Worm (Caenorhabditis elegans) whole organism, late embryonic: ENCODE data around the gene sre-16.

ENCODE experiments used
- C08G9.2 ChIP-seq: sonication (generic microtip); optimal IDR thresholded peaks from 2 replicates; lab custom pipeline; 2016; ENCODE audit warnings: mild to moderate bottlenecking, missing genetic modification characterization, moderate library complexity, missing compliant biosample characterization
- C38D4.7 ChIP-seq: fragments of 200-800 bp; sonication (Bioruptor generic); optimal IDR thresholded peaks from 2 replicates; lab custom pipeline; 2018; ENCODE audit warnings: mild to moderate bottlenecking, missing genetic modification characterization, moderate library complexity, missing compliant biosample characterization
- F13H6.1 ChIP-seq: sonication (generic microtip); optimal IDR thresholded peaks from 2 replicates; lab custom pipeline; 2016; ENCODE audit warnings: missing genetic modification characterization, missing compliant biosample characterization
- K02D7.2 ChIP-seq: sonication (generic microtip); optimal IDR thresholded peaks from 2 replicates; lab custom pipeline; 2017; ENCODE audit warnings: mild to moderate bottlenecking, missing genetic modification characterization, missing compliant biosample characterization
- K09A11.1 ChIP-seq: sonication (generic microtip); optimal IDR thresholded peaks from 2 replicates; lab custom pipeline; 2017; ENCODE audit warnings: antibody characterized with exemption, mild to moderate bottlenecking, missing genetic modification characterization, missing compliant biosample characterization; ENCODE audit not compliant: insufficient read depth
- T23F11.4 ChIP-seq: fragments of 200-800 bp; sonication (Bioruptor generic); optimal IDR thresholded peaks from 2 replicates; lab custom pipeline; 2018; ENCODE audit warnings: mild to moderate bottlenecking, missing genetic modification characterization, missing compliant biosample characterization
- Y22D7AL.16 ChIP-seq: sonication (generic microtip); optimal IDR thresholded peaks from 2 replicates; lab custom pipeline; 2016; ENCODE audit warnings: missing genetic modification characterization, missing compliant biosample characterization
- ahr-1 ChIP-seq: sonication (generic microtip); optimal IDR thresholded peaks from 2 replicates; lab custom pipeline; 2016; ENCODE audit warnings: missing genetic modification characterization, missing compliant biosample characterization
- ceh-14 ChIP-seq: sonication (generic microtip); optimal IDR thresholded peaks from 2 replicates; lab custom pipeline; 2016; ENCODE audit warnings: missing genotype, missing genetic modification characterization, missing compliant biosample characterization
- ceh-19 ChIP-seq: fragments of 200-800 bp; sonication (Bioruptor generic); optimal IDR thresholded peaks from 2 replicates; lab custom pipeline; 2018; ENCODE audit warnings: mild to moderate bottlenecking, missing genetic modification characterization, missing compliant biosample characterization
- ceh-22 ChIP-seq: sonication (generic microtip); optimal IDR thresholded peaks from 2 replicates; lab custom pipeline; 2017; ENCODE audit warnings: missing biosample characterization, missing genetic modification characterization
- ceh-24 ChIP-seq: sonication (generic microtip); optimal IDR thresholded peaks from 2 replicates; lab custom pipeline; 2016; ENCODE audit warnings: mild to moderate bottlenecking, missing genetic modification characterization, missing compliant biosample characterization
- ceh-30 ChIP-seq: fragments of 150-350 bp; optimal IDR thresholded peaks from 2 replicates; lab custom pipeline; 2014; ENCODE audit warnings: missing biosample characterization, missing genetic modification characterization
- ceh-31 ChIP-seq: sonication (generic microtip); optimal IDR thresholded peaks from 2 replicates; lab custom pipeline; 2016; ENCODE audit warnings: missing genetic modification characterization, missing compliant biosample characterization
- ceh-34 ChIP-seq: sonication (generic microtip); optimal IDR thresholded peaks from 2 replicates; lab custom pipeline; 2016; ENCODE audit warnings: mild to moderate bottlenecking, missing genetic modification characterization, missing compliant biosample characterization
- ceh-45 ChIP-seq: fragments of 200-800 bp; sonication (Bioruptor generic); IDR thresholded peaks from 2 replicates; pipeline ENCODE4 v1.3.6; 2022; ENCODE audit warnings: missing genetic modification reagents, missing genetic modification characterization, missing compliant biosample characterization
- ceh-6 ChIP-seq: fragments of 200-800 bp; sonication (Bioruptor generic); optimal IDR thresholded peaks from 2 replicates; lab custom pipeline; 2018; ENCODE audit warnings: mild to moderate bottlenecking, missing genetic modification characterization, missing compliant biosample characterization
- ceh-9 ChIP-seq: sonication (generic microtip); optimal IDR thresholded peaks from 2 replicates; lab custom pipeline; 2016; ENCODE audit warnings: mild to moderate bottlenecking, missing genetic modification characterization, inconsistent platforms, missing compliant biosample characterization
- dmd-4 ChIP-seq: sonication (generic microtip); optimal IDR thresholded peaks from 2 replicates; lab custom pipeline; 2016; ENCODE audit warnings: borderline replicate concordance, missing genetic modification characterization, missing compliant biosample characterization
- dve-1 ChIP-seq: sonication (generic microtip); optimal IDR thresholded peaks from 2 replicates; lab custom pipeline; 2017; ENCODE audit warnings: antibody characterized with exemption, mild to moderate bottlenecking, missing genetic modification characterization, missing compliant biosample characterization
- elt-2 ChIP-seq: sonication (generic microtip); optimal IDR thresholded peaks from 2 replicates; lab custom pipeline; 2016; ENCODE audit warnings: missing genetic modification reagents, missing genetic modification characterization, missing compliant biosample characterization
- elt-4 ChIP-seq: sonication (generic microtip); optimal IDR thresholded peaks from 2 replicates; lab custom pipeline; 2016; ENCODE audit warnings: missing genetic modification characterization, missing compliant biosample characterization
- fax-1 ChIP-seq: sonication (generic microtip); optimal IDR thresholded peaks from 2 replicates; lab custom pipeline; 2016; ENCODE audit warnings: missing genotype, missing genetic modification characterization, missing compliant biosample characterization
- hlh-15 ChIP-seq: sonication (generic microtip); optimal IDR thresholded peaks from 2 replicates; lab custom pipeline; 2016; ENCODE audit warnings: missing genetic modification characterization, missing compliant biosample characterization
- hlh-6 ChIP-seq: sonication (generic microtip); optimal IDR thresholded peaks from 2 replicates; lab custom pipeline; 2016; ENCODE audit warnings: missing genotype, missing genetic modification characterization, missing compliant biosample characterization
- hlh-8 ChIP-seq: sonication (generic microtip); optimal IDR thresholded peaks from 2 replicates; lab custom pipeline; 2016; ENCODE audit warnings: missing genotype, missing genetic modification characterization, missing compliant biosample characterization
- lim-6 ChIP-seq: sonication (generic microtip); optimal IDR thresholded peaks from 2 replicates; lab custom pipeline; 2016; ENCODE audit warnings: missing genetic modification characterization, missing compliant biosample characterization
- lin-11 ChIP-seq: fragments of 200-800 bp; sonication (Bioruptor generic); optimal IDR thresholded peaks from 2 replicates; lab custom pipeline; 2018; ENCODE audit warnings: mild to moderate bottlenecking, missing genetic modification characterization, missing compliant biosample characterization
- mec-3 ChIP-seq: sonication (generic microtip); optimal IDR thresholded peaks from 2 replicates; lab custom pipeline; 2016; ENCODE audit warnings: borderline replicate concordance, missing genetic modification characterization, missing compliant biosample characterization
- nfya-1 ChIP-seq: sonication (generic microtip); optimal IDR thresholded peaks from 2 replicates; lab custom pipeline; 2017; ENCODE audit warnings: missing genetic modification characterization, mild to moderate bottlenecking, missing compliant biosample characterization, antibody characterized with exemption, moderate library complexity
- nhr-11 ChIP-seq: fragments of 150-350 bp; optimal IDR thresholded peaks from 2 replicates; lab custom pipeline; 2014; ENCODE audit warnings: missing biosample characterization, missing genetic modification characterization
- odd-2 ChIP-seq: sonication (generic microtip); optimal IDR thresholded peaks from 2 replicates; lab custom pipeline; 2017; ENCODE audit warnings: antibody characterized with exemption, mild to moderate bottlenecking, missing genetic modification characterization, missing compliant biosample characterization
- pag-3 ChIP-seq: sonication (generic microtip); optimal IDR thresholded peaks from 2 replicates; lab custom pipeline; 2016; ENCODE audit warnings: missing compliant biosample characterization, missing genetic modification characterization, borderline replicate concordance
- pha-4 ChIP-seq: fragments of 150-350 bp; optimal IDR thresholded peaks from 2 replicates; lab custom pipeline; 2018; ENCODE audit warnings: missing biosample characterization, missing genetic modification reagents, missing genetic modification characterization
- sdc-2 ChIP-seq: sonication (generic microtip); optimal IDR thresholded peaks from 2 replicates; lab custom pipeline; 2016; ENCODE audit warnings: missing genotype, missing genetic modification characterization, missing compliant biosample characterization
- sox-2 ChIP-seq: fragments of 200-800 bp; sonication (Bioruptor generic); IDR thresholded peaks from 2 replicates; pipeline ENCODE4 v1.3.6; 2022; ENCODE audit warnings: missing genetic modification reagents, missing genetic modification characterization, missing compliant biosample characterization
- sox-4 ChIP-seq: sonication (generic microtip); optimal IDR thresholded peaks from 2 replicates; lab custom pipeline; 2017; ENCODE audit warnings: mild to moderate bottlenecking, missing genetic modification characterization, inconsistent platforms, missing compliant biosample characterization
- syd-9 ChIP-seq: sonication (generic microtip); optimal IDR thresholded peaks from 2 replicates; lab custom pipeline; 2016; ENCODE audit warnings: mild to moderate bottlenecking, missing genetic modification characterization, moderate library complexity, missing compliant biosample characterization
- tbx-2 ChIP-seq: sonication (generic microtip); optimal IDR thresholded peaks from 2 replicates; lab custom pipeline; 2016; ENCODE audit warnings: missing genetic modification characterization, missing compliant biosample characterization
- tbx-7 ChIP-seq: sonication (generic microtip); optimal IDR thresholded peaks from 2 replicates; lab custom pipeline; 2016; ENCODE audit warnings: missing genotype, missing genetic modification characterization, missing compliant biosample characterization
- ttx-3 ChIP-seq: sonication (generic microtip); optimal IDR thresholded peaks from 2 replicates; lab custom pipeline; 2016; ENCODE audit warnings: missing genetic modification reagents, missing genetic modification characterization, missing compliant biosample characterization
- unc-3 ChIP-seq, 2 experiments: fragments of 200-800 bp in 1 of 2; sonication (Bioruptor generic) in 1 of 2; sonication (generic microtip) in 1 of 2; conservative IDR thresholded peaks in 1 of 2; optimal IDR thresholded peaks in 1 of 2; 2 replicates each; pipeline versions ENCODE4 v1.3.6 to Lab custom; 2016 to 2022; ENCODE audit warnings: missing compliant biosample characterization in 2 of 2, missing genetic modification characterization in 2 of 2, missing genetic modification reagents in 1 of 2
- unc-42 ChIP-seq: sonication (generic microtip); optimal IDR thresholded peaks from 2 replicates; lab custom pipeline; 2016; ENCODE audit warnings: missing genotype, missing genetic modification characterization, missing compliant biosample characterization
- unc-55 ChIP-seq: sonication (generic microtip); optimal IDR thresholded peaks from 2 replicates; lab custom pipeline; 2017; ENCODE audit warnings: missing biosample characterization, missing genetic modification reagents, missing genetic modification characterization
- unc-86 ChIP-seq: sonication (generic microtip); optimal IDR thresholded peaks from 2 replicates; lab custom pipeline; 2016; ENCODE audit warnings: missing genetic modification characterization, missing compliant biosample characterization
- zip-5 ChIP-seq: sonication (generic microtip); optimal IDR thresholded peaks from 2 replicates; lab custom pipeline; 2016; ENCODE audit warnings: missing genetic modification characterization, missing compliant biosample characterization
- ztf-16 ChIP-seq: sonication (generic microtip); optimal IDR thresholded peaks from 2 replicates; lab custom pipeline; 2017; ENCODE audit warnings: missing genetic modification characterization, missing compliant biosample characterization

Gene sre-16

DNA sequence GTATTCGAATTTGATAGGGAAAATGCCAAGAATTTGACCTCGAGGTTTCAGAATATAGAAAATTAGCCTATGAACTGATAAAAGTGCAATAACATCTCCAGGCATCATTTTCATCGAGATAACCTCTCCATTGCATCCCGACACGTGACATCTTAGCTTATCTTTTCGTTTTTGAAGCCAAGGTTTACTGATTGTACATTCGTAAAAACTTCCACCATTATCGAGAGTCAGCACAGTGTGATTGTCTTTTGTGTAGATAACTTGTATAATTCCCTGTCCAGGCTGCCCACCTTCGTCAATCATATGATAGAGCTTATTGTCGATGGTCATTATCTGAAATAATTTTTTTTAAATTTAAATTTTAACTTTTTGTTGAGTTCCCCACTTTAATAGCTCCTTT, 38.5 kb upstream of the sre-16 start:
- no peak for TF ChIP-seq ceh-45 (GFP tag; lab: Robert Waterston, UW)
- TF ChIP-seq pha-4 (tag; lab: Kevin White, UChicago), result no peak
- TF ChIP-seq fax-1 (tag; lab: Kevin White, UChicago), result no peak
- no peak for TF ChIP-seq K09A11.1 (tag; lab: Kevin White, UChicago)
- no peak for TF ChIP-seq unc-86 (tag; lab: Kevin White, UChicago)
- TF ChIP-seq dve-1, result no peak
- TF ChIP-seq hlh-6, result no peak
- no peak for TF ChIP-seq syd-9 (tag; lab: Kevin White, UChicago)
- no peak for TF ChIP-seq ceh-30 (tag; lab: Kevin White, UChicago)
- no peak for TF ChIP-seq C38D4.7 (GFP tag; lab: Kevin White, UChicago)
- TF ChIP-seq unc-55 (GFP tag; lab: Kevin White, UChicago), result no peak
- no peak for TF ChIP-seq F13H6.1
- TF ChIP-seq ceh-19 (GFP tag; lab: Kevin White, UChicago), result no peak
- no peak for TF ChIP-seq dmd-4 (tag; lab: Kevin White, UChicago)
- no peak for TF ChIP-seq ceh-34
- no peak for TF ChIP-seq nhr-11
- no peak for TF ChIP-seq odd-2 (tag; lab: Kevin White, UChicago)
- no peak for TF ChIP-seq Y22D7AL.16 (tag; lab: Kevin White, UChicago)
- TF ChIP-seq T23F11.4 (GFP tag; lab: Kevin White, UChicago), result no peak
- TF ChIP-seq hlh-8 (tag; lab: Kevin White, UChicago), result no peak

DNA sequence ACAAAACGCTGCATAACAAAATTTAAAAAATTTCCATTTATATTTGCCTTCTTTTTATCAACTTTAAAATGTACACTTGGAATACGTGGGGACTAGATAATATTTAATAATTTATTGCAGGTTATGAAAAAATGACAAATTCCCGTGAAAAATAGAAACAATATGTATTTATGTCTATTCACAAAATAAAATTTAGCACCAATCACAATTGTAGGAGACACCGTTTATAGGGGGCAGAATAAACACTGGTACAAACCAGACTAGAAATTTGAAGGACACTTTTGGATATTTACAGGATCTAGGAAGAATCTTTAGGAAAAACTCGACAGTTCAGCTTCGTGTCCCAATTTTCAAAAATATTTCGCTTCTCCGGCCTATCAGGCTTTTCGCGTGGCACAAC, 34.5 kb upstream of the sre-16 start, which contains the start of gene C42C1.3:
C42C1.3 (minus strand) TSS at position 101 of the 400 bp plus-strand sequence.
- TF ChIP-seq zip-5 (tag; lab: Kevin White, UChicago) (no peak), sox-2 (GFP tag; lab: Robert Waterston, UW) (no peak), unc-3 (GFP tag; conservative IDR thresholded peaks at IDR 0.05; lab: Robert Waterston, UW) (no peak), unc-3 (tag; optimal IDR thresholded peaks at IDR 0.05; lab: Kevin White, UChicago) (no peak), tbx-7 (tag; lab: Kevin White, UChicago) (no peak), tbx-2 (tag; lab: Kevin White, UChicago) (no peak), K02D7.2 (tag; lab: Kevin White, UChicago) (no peak), ceh-9 (tag; lab: Kevin White, UChicago) (no peak), C38D4.7 (GFP tag; lab: Kevin White, UChicago) (no peak), ceh-24 (no peak), ceh-22 (no peak), sox-4 (tag; lab: Kevin White, UChicago) (no peak), T23F11.4 (GFP tag; lab: Kevin White, UChicago) (no peak), ttx-3 (tag; lab: Kevin White, UChicago) (no peak), elt-4 (tag; lab: Kevin White, UChicago) (no peak), ahr-1 (no peak), C08G9.2 (no peak), hlh-15 (tag; lab: Kevin White, UChicago) (no peak), lin-11 (no peak), hlh-6 (no peak), ceh-30 (tag; lab: Kevin White, UChicago) (no peak)

ce11 chrIV:12268272-12269045, 32.5 kb upstream of the sre-16 start, which contains the start of the genes ppm-1.H and rpl-34:
ppm-1.H (minus strand) TSS chrIV:12268322.
rpl-34 (plus strand) TSS chrIV:12268995.
- TF ChIP-seq pag-3, result no peak
- no peak for TF ChIP-seq unc-3 (GFP tag; conservative IDR thresholded peaks at IDR 0.05; lab: Robert Waterston, UW)
- TF ChIP-seq unc-3 (tag; optimal IDR thresholded peaks at IDR 0.05; lab: Kevin White, UChicago), result no peak
- no peak for TF ChIP-seq dmd-4 (tag; lab: Kevin White, UChicago)
- TF ChIP-seq mec-3, result no peak
- no peak for TF ChIP-seq ceh-9 (tag; lab: Kevin White, UChicago)
- no peak for TF ChIP-seq lim-6 (tag; lab: Kevin White, UChicago)
- no peak for TF ChIP-seq sox-2 (GFP tag; lab: Robert Waterston, UW)
- TF ChIP-seq ztf-16, result no peak
- TF ChIP-seq nfya-1 (tag; lab: Kevin White, UChicago), result peak; percentile 84
- TF ChIP-seq ceh-31, result peak; percentile 64
- TF ChIP-seq fax-1 (tag; lab: Kevin White, UChicago), result no peak
- no peak for TF ChIP-seq elt-2 (tag; lab: Kevin White, UChicago)
- no peak for TF ChIP-seq sdc-2 (tag; lab: Kevin White, UChicago)
- TF ChIP-seq ceh-6 (GFP tag; lab: Kevin White, UChicago), result no peak
- no peak for TF ChIP-seq ceh-22
- TF ChIP-seq ceh-14, result no peak
- TF ChIP-seq unc-42 (tag; lab: Kevin White, UChicago), result peak; percentile 57
- no peak for TF ChIP-seq K02D7.2 (tag; lab: Kevin White, UChicago)
- no peak for TF ChIP-seq tbx-7 (tag; lab: Kevin White, UChicago)
